Fruit fly (Drosophila melanogaster) whole organism, pupa: ENCODE results near the gene for.

Source experiments
- CG10348 ChIP-seq: fragments of 200-800 bp; sonication (Bioruptor generic); IDR thresholded peaks from 2 replicates; pipeline ENCODE4 v1.3.6; 2022; ENCODE audit warnings: missing biosample characterization, missing genetic modification characterization
- CG17806 ChIP-seq: fragments of 200-800 bp; sonication (Bioruptor generic); optimal IDR thresholded peaks from 2 replicates; lab custom pipeline; 2018; ENCODE audit warnings: missing biosample characterization, mild to moderate bottlenecking, missing genetic modification characterization, moderate library complexity
- CG4496 ChIP-seq: fragments of 200-800 bp; sonication (Bioruptor generic); IDR thresholded peaks from 3 replicates; pipeline ENCODE4 v1.3.6; 2022; ENCODE audit warnings: missing biosample characterization, missing genetic modification characterization
- CG8301 ChIP-seq: fragments of 200-800 bp; sonication (Bioruptor generic); optimal IDR thresholded peaks from 2 replicates; lab custom pipeline; 2018; ENCODE audit warnings: missing biosample characterization, mild to moderate bottlenecking, missing genetic modification characterization
- CG9948 ChIP-seq: fragments of 200-800 bp; sonication (Bioruptor generic); optimal IDR thresholded peaks from 2 replicates; lab custom pipeline; 2018; ENCODE audit warnings: missing biosample characterization, mild to moderate bottlenecking, missing genetic modification characterization, moderate library complexity
- Pif1A ChIP-seq: fragments of 200-800 bp; sonication (Bioruptor generic); optimal IDR thresholded peaks from 3 replicates; lab custom pipeline; 2016; ENCODE audit warnings: missing biosample characterization, missing genetic modification characterization
- Pif1B ChIP-seq: fragments of 200-800 bp; sonication (Bioruptor generic); optimal IDR thresholded peaks from 3 replicates; lab custom pipeline; 2016; ENCODE audit warnings: missing biosample characterization, missing genetic modification characterization
- fd96Ca ChIP-seq: fragments of 200-800 bp; sonication (Bioruptor generic); IDR thresholded peaks from 3 replicates; pipeline ENCODE4 v1.3.6; 2022; ENCODE audit warnings: missing biosample characterization, missing genetic modification characterization

dm6 chr2L:3631262-3632046 lies 25.3 kb downstream of the for start:
- TF ChIP-seq Pif1B (GFP tag; lab: Kevin White, UChicago) (no peak), CG9948 (no peak), CG8301 (no peak), CG4496 (GFP tag; lab: Robert Waterston, UW) (no peak), CG10348 (GFP tag; lab: Robert Waterston, UW) (no peak), Pif1A (GFP tag; lab: Kevin White, UChicago) (no peak), fd96Ca (no peak), CG17806 (tag; lab: Kevin White, UChicago) (no peak)
